Fruit fly (Drosophila melanogaster) whole organism, embryonic: Measurements from ENCODE around the gene CG14227.

Experiments
- Antp ChIP-seq: fragments of 200-800 bp; sonication (Bioruptor generic); optimal IDR thresholded peaks from 3 replicates; lab custom pipeline; 2016; ENCODE audit warnings: missing biosample characterization, missing genetic modification characterization
- Atf-2 ChIP-seq: fragments of 200-800 bp; sonication (Bioruptor generic); optimal IDR thresholded peaks from 2 replicates; lab custom pipeline; 2016; ENCODE audit warnings: missing biosample characterization, missing genetic modification characterization
- BEAF-32 ChIP-seq: fragments of 200-800 bp; sonication (Bioruptor generic); optimal IDR thresholded peaks from 3 replicates; lab custom pipeline; 2017; ENCODE audit warnings: missing biosample characterization, missing genetic modification characterization, mild to moderate bottlenecking, moderate library complexity, missing genetic modification reagents
- CG11398 ChIP-seq: fragments of 200-800 bp; sonication (Bioruptor generic); optimal IDR thresholded peaks from 2 replicates; lab custom pipeline; 2016; ENCODE audit warnings: missing biosample characterization, missing genetic modification characterization
- CG12769 ChIP-seq: fragments of 200-800 bp; sonication (Bioruptor generic); optimal IDR thresholded peaks from 2 replicates; lab custom pipeline; 2019; ENCODE audit warnings: missing biosample characterization, mild to moderate bottlenecking, missing genetic modification characterization, moderate library complexity
- CG13296 ChIP-seq: fragments of 200-800 bp; sonication (Bioruptor generic); optimal IDR thresholded peaks from 3 replicates; lab custom pipeline; 2018; ENCODE audit warnings: missing biosample characterization, mild to moderate bottlenecking, missing genetic modification characterization
- CG14050 ChIP-seq: fragments of 200-800 bp; sonication (Bioruptor generic); IDR thresholded peaks from 3 replicates; pipeline ENCODE4 v1.3.6; 2022; ENCODE audit warnings: missing biosample characterization, missing genetic modification characterization
- CG17385 ChIP-seq: fragments of 200-800 bp; sonication (Bioruptor generic); optimal IDR thresholded peaks from 3 replicates; lab custom pipeline; 2018; ENCODE audit warnings: missing biosample characterization, mild to moderate bottlenecking, missing genetic modification characterization
- CG17912 ChIP-seq: fragments of 200-800 bp; sonication (Bioruptor generic); optimal IDR thresholded peaks from 2 replicates; lab custom pipeline; 2018; ENCODE audit warnings: missing biosample characterization, mild to moderate bottlenecking, missing genetic modification characterization
- CG18011 ChIP-seq: fragments of 200-800 bp; sonication (Bioruptor generic); optimal IDR thresholded peaks from 2 replicates; lab custom pipeline; 2017; ENCODE audit warnings: missing biosample characterization, missing genetic modification characterization, mild to moderate bottlenecking, moderate library complexity, missing genotype
- CG2120 ChIP-seq: fragments of 200-800 bp; sonication (Bioruptor generic); optimal IDR thresholded peaks from 3 replicates; lab custom pipeline; 2016; ENCODE audit warnings: missing biosample characterization, missing genetic modification characterization
- CG2712 ChIP-seq: fragments of 200-800 bp; optimal IDR thresholded peaks from 3 replicates; lab custom pipeline; 2019; ENCODE audit warnings: missing biosample characterization, mild to moderate bottlenecking, missing genetic modification characterization, moderate library complexity
- CG33213 ChIP-seq: fragments of 200-800 bp; sonication (Bioruptor generic); optimal IDR thresholded peaks from 3 replicates; lab custom pipeline; 2016; ENCODE audit warnings: missing biosample characterization, missing genetic modification characterization
- CG42726 ChIP-seq: fragments of 200-800 bp; sonication (Bioruptor generic); IDR thresholded peaks from 2 replicates; pipeline ENCODE4 v1.3.6; 2022; ENCODE audit warnings: missing biosample characterization, missing genetic modification characterization; ENCODE audit not compliant: partially characterized antibody
- CG4328 ChIP-seq: fragments of 200-800 bp; sonication (Bioruptor generic); optimal IDR thresholded peaks from 3 replicates; lab custom pipeline; 2017; ENCODE audit warnings: missing biosample characterization, missing genetic modification reagents, missing genetic modification characterization
- CG4404 ChIP-seq: fragments of 200-800 bp; sonication (Bioruptor generic); IDR thresholded peaks from 2 replicates; pipeline ENCODE4 v1.3.6; 2022; ENCODE audit warnings: missing biosample characterization, missing genetic modification characterization
- CG6854 ChIP-seq: fragments of 200-800 bp; sonication (Bioruptor generic); optimal IDR thresholded peaks from 3 replicates; lab custom pipeline; 2017; ENCODE audit warnings: missing biosample characterization, mild to moderate bottlenecking, missing genetic modification characterization
- CG9215 ChIP-seq: fragments of 200-800 bp; sonication (Bioruptor generic); IDR thresholded peaks from 2 replicates; pipeline ENCODE4 v1.3.6; 2022; ENCODE audit warnings: missing biosample characterization, missing genetic modification characterization
- Chrac-16 ChIP-seq: fragments of 200-800 bp; sonication (Bioruptor generic); optimal IDR thresholded peaks from 3 replicates; lab custom pipeline; 2016; ENCODE audit warnings: missing biosample characterization, missing genetic modification characterization
- Dbx ChIP-seq: fragments of 200-800 bp; sonication (Bioruptor generic); IDR thresholded peaks from 3 replicates; pipeline ENCODE4 v1.3.6; 2022; ENCODE audit warnings: missing biosample characterization, missing genetic modification characterization
- Dfd ChIP-seq, 2 experiments: fragments of >200 bp; optimal IDR thresholded peaks; 2 replicates each; lab custom pipeline; 2017; ENCODE audit warnings: missing biosample characterization in 2 of 2, missing genetic modification characterization in 2 of 2
- Dip2 ChIP-seq: fragments of 200-800 bp; sonication (Bioruptor generic); IDR thresholded peaks from 2 replicates; pipeline ENCODE4 v1.3.6; 2022; ENCODE audit warnings: missing biosample characterization, missing genetic modification characterization
- Dip3 ChIP-seq: fragments of 200-800 bp; sonication (Bioruptor generic); optimal IDR thresholded peaks from 3 replicates; lab custom pipeline; 2016; ENCODE audit warnings: missing biosample characterization, missing genetic modification characterization
- E2f1 ChIP-seq: fragments of 200-800 bp; sonication (Bioruptor generic); IDR thresholded peaks from 2 replicates; pipeline ENCODE4 v1.3.6; 2022; ENCODE audit warnings: missing biosample characterization, missing genetic modification characterization
- E2f2 ChIP-seq: fragments of 200-800 bp; sonication (Bioruptor generic); IDR thresholded peaks from 2 replicates; pipeline ENCODE4 v1.3.6; 2022; ENCODE audit warnings: missing biosample characterization, missing genetic modification characterization
- Gsc ChIP-seq: fragments of 200-800 bp; sonication (Bioruptor generic); IDR thresholded peaks from 2 replicates; pipeline ENCODE4 v1.3.6; 2022; ENCODE audit warnings: missing biosample characterization, missing genetic modification characterization
- Hmx ChIP-seq: fragments of 200-800 bp; sonication (Bioruptor generic); optimal IDR thresholded peaks from 2 replicates; lab custom pipeline; 2016; ENCODE audit warnings: missing biosample characterization, missing genetic modification characterization
- Mad ChIP-seq: fragments of 200-800 bp; sonication (Bioruptor generic); optimal IDR thresholded peaks from 2 replicates; lab custom pipeline; 2016; ENCODE audit warnings: missing biosample characterization, missing genetic modification characterization
- Myb ChIP-seq: fragments of 200-800 bp; sonication (Bioruptor generic); optimal IDR thresholded peaks from 2 replicates; lab custom pipeline; 2016; ENCODE audit warnings: missing biosample characterization, missing genetic modification characterization
- Sox102F ChIP-seq: fragments of 200-800 bp; sonication (Bioruptor generic); optimal IDR thresholded peaks from 2 replicates; lab custom pipeline; 2018; ENCODE audit warnings: missing biosample characterization, mild to moderate bottlenecking, missing genetic modification characterization, moderate library complexity
- Spps ChIP-seq: fragments of 200-800 bp; sonication (Bioruptor generic); optimal IDR thresholded peaks from 2 replicates; lab custom pipeline; 2018; ENCODE audit warnings: missing biosample characterization, mild to moderate bottlenecking, missing genetic modification characterization
- Sry-β ChIP-seq: fragments of 200-800 bp; sonication (Bioruptor generic); optimal IDR thresholded peaks from 2 replicates; lab custom pipeline; 2018; ENCODE audit warnings: missing biosample characterization, mild to moderate bottlenecking, missing genetic modification characterization, moderate library complexity
- Stat92E ChIP-seq, 3 experiments: fragments of >200 bp in 2 of 3; fragments of 200-800 bp in 1 of 3; sonication (Bioruptor generic) in 1 of 3; optimal IDR thresholded peaks; 2 replicates each; lab custom pipeline; 2017 to 2019; ENCODE audit warnings: missing biosample characterization in 3 of 3, missing genetic modification characterization in 3 of 3, mild to moderate bottlenecking in 1 of 3, moderate library complexity in 1 of 3
- Usf ChIP-seq: fragments of 200-800 bp; sonication (Bioruptor generic); optimal IDR thresholded peaks from 2 replicates; lab custom pipeline; 2017; ENCODE audit warnings: missing genotype, missing biosample characterization, missing genetic modification characterization
- Xrp1 ChIP-seq: fragments of 200-800 bp; sonication (Bioruptor generic); IDR thresholded peaks from 2 replicates; pipeline ENCODE4 v1.3.6; 2022; ENCODE audit warnings: missing biosample characterization, missing genetic modification characterization
- br ChIP-seq: fragments of >200 bp; optimal IDR thresholded peaks from 2 replicates; lab custom pipeline; 2017
- disco-r ChIP-seq: fragments of 200-800 bp; sonication (Bioruptor generic); optimal IDR thresholded peaks from 2 replicates; lab custom pipeline; 2016; ENCODE audit warnings: missing biosample characterization, missing genetic modification characterization
- dm ChIP-seq: fragments of 200-800 bp; sonication (Bioruptor generic); optimal IDR thresholded peaks from 3 replicates; lab custom pipeline; 2016; ENCODE audit warnings: missing biosample characterization, missing genetic modification characterization
- esg ChIP-seq: fragments of 200-800 bp; sonication (Bioruptor generic); conservative IDR thresholded peaks from 2 replicates; pipeline ENCODE4 v1.3.6; 2022; ENCODE audit warnings: missing biosample characterization, missing genetic modification characterization
- gcm ChIP-seq: fragments of 200-800 bp; sonication (Bioruptor generic); optimal IDR thresholded peaks from 2 replicates; lab custom pipeline; 2019; ENCODE audit warnings: missing biosample characterization, mild to moderate bottlenecking, missing genetic modification characterization, moderate library complexity
- gsb ChIP-seq: fragments of 200-800 bp; sonication (Bioruptor generic); IDR thresholded peaks from 2 replicates; pipeline ENCODE4 v1.3.6; 2022; ENCODE audit warnings: missing biosample characterization, missing genetic modification characterization
- jigr1 ChIP-seq: fragments of 200-800 bp; sonication (Bioruptor generic); IDR thresholded peaks from 3 replicates; pipeline ENCODE4 v1.3.6; 2022; ENCODE audit warnings: missing biosample characterization, missing genetic modification characterization
- kay ChIP-seq: fragments of 200-800 bp; sonication (Bioruptor generic); optimal IDR thresholded peaks from 2 replicates; lab custom pipeline; 2016; ENCODE audit warnings: missing biosample characterization, missing genetic modification characterization
- lilli ChIP-seq: fragments of 200-800 bp; sonication (Bioruptor generic); optimal IDR thresholded peaks from 3 replicates; lab custom pipeline; 2016; ENCODE audit warnings: missing biosample characterization, missing genetic modification characterization
- luna ChIP-seq: fragments of 200-800 bp; sonication (Bioruptor generic); optimal IDR thresholded peaks from 2 replicates; lab custom pipeline; 2016; ENCODE audit warnings: missing biosample characterization, missing genetic modification characterization
- phol ChIP-seq: fragments of 200-800 bp; sonication (Bioruptor generic); optimal IDR thresholded peaks from 3 replicates; lab custom pipeline; 2018; ENCODE audit warnings: missing biosample characterization, mild to moderate bottlenecking, missing genetic modification characterization, moderate library complexity
- repo ChIP-seq: fragments of 200-800 bp; sonication (Bioruptor generic); optimal IDR thresholded peaks from 2 replicates; lab custom pipeline; 2016; ENCODE audit warnings: missing biosample characterization, missing genetic modification characterization
- scrt ChIP-seq: fragments of 200-800 bp; sonication (Bioruptor generic); optimal IDR thresholded peaks from 2 replicates; lab custom pipeline; 2018; ENCODE audit warnings: missing biosample characterization, mild to moderate bottlenecking, missing genetic modification characterization, moderate library complexity
- seq ChIP-seq: fragments of 200-800 bp; sonication (Bioruptor generic); IDR thresholded peaks from 2 replicates; pipeline ENCODE4 v1.3.6; 2022; ENCODE audit warnings: missing biosample characterization, missing genetic modification characterization
- stwl ChIP-seq: fragments of 200-800 bp; sonication (Bioruptor generic); optimal IDR thresholded peaks from 3 replicates; lab custom pipeline; 2018; ENCODE audit warnings: missing biosample characterization, mild to moderate bottlenecking, missing genetic modification characterization, moderate library complexity
- tin ChIP-seq: fragments of 200-800 bp; sonication (Bioruptor generic); optimal IDR thresholded peaks from 3 replicates; lab custom pipeline; 2016; ENCODE audit warnings: missing biosample characterization, missing genetic modification characterization
- wor ChIP-seq: fragments of 200-800 bp; sonication (Bioruptor generic); IDR thresholded peaks from 2 replicates; pipeline ENCODE4 v1.3.6; 2022; ENCODE audit warnings: missing biosample characterization, missing genetic modification characterization
- zen2 ChIP-seq: fragments of 200-800 bp; sonication (Bioruptor generic); IDR thresholded peaks from 3 replicates; pipeline ENCODE4 v1.3.6; 2022; ENCODE audit warnings: missing biosample characterization, missing genetic modification characterization; ENCODE audit not compliant: partially characterized antibody

Gene CG14227

DNA sequence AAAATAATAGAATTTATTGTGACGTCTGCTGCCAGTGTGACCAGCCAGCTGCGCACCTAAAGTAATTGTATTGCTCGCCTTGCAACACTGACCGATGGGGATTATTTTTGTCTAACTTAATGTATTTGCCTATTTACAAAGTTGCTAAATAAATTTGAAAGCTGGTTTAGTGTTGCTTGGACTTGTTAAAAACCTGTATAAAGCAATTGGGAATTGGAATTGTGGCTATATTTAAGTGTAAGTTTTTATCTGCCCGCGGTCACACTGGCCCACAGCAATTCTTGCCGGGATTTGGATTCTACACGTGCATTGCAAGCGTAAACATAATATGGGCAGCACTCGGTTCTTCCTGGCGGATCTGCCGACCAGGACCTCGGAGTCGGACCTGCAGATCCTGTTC is 15.3 kb upstream of the CG14227 start, which contains the start of the genes CG14230 and CG14232:
CG14230 (plus strand) TSS at position 94 of the 400 bp plus-strand sequence.
CG14232 (minus strand) TSS at position 177 of the 400 bp plus-strand sequence.
- TF ChIP-seq E2f2 (GFP tag; lab: Robert Waterston, UW) = peak; percentile 51
- no peak for TF ChIP-seq Mad (GFP tag; lab: Kevin White, UChicago)
- TF ChIP-seq jigr1 (GFP tag; lab: Robert Waterston, UW) = no peak
- TF ChIP-seq seq (GFP tag; lab: Robert Waterston, UW) = no peak
- no peak for TF ChIP-seq Dfd (GFP tag; optimal IDR thresholded peaks at IDR 0.05; lab: Kevin White, UChicago)
- TF ChIP-seq CG12769 (tag; lab: Kevin White, UChicago) = no peak
- no peak for TF ChIP-seq br
- peak; percentile 24 for TF ChIP-seq phol (tag; lab: Kevin White, UChicago)
- peak; percentile 22 for TF ChIP-seq Myb (GFP tag; lab: Kevin White, UChicago)
- no peak for TF ChIP-seq gsb (GFP tag; lab: Robert Waterston, UW)
- peak; percentile 16 for TF ChIP-seq CG33213 (GFP tag; lab: Kevin White, UChicago)
- no peak for TF ChIP-seq zen2
- no peak for TF ChIP-seq CG4328
- TF ChIP-seq CG6854 (GFP tag; lab: Kevin White, UChicago) = no peak
- TF ChIP-seq CG4404 (GFP tag; lab: Robert Waterston, UW) = no peak
- TF ChIP-seq disco-r (GFP tag; lab: Kevin White, UChicago) = no peak
- no peak for TF ChIP-seq Hmx (GFP tag; lab: Kevin White, UChicago)
- no peak for TF ChIP-seq Gsc (GFP tag; lab: Robert Waterston, UW)
- no peak for TF ChIP-seq CG18011 (GFP tag; lab: Kevin White, UChicago)
- no peak for TF ChIP-seq CG17385 (GFP tag; lab: Kevin White, UChicago)
- TF ChIP-seq esg (GFP tag; lab: Robert Waterston, UW) = no peak
- TF ChIP-seq Dip3 (GFP tag; lab: Kevin White, UChicago) = no peak
- TF ChIP-seq Sry-β (GFP tag; lab: Kevin White, UChicago) = no peak
- no peak for TF ChIP-seq Chrac-16
- TF ChIP-seq gcm = no peak
- TF ChIP-seq CG9215 (GFP tag; lab: Robert Waterston, UW) = no peak
- TF ChIP-seq Dip2 (GFP tag; lab: Robert Waterston, UW) = no peak
- TF ChIP-seq Spps (tag; lab: Kevin White, UChicago) = no peak
- TF ChIP-seq CG11398 = no peak
- no peak for TF ChIP-seq CG42726
- no peak for TF ChIP-seq CG17912 (GFP tag; lab: Kevin White, UChicago)
- no peak for TF ChIP-seq luna (GFP tag; lab: Kevin White, UChicago)
- TF ChIP-seq E2f1 (GFP tag; lab: Robert Waterston, UW) = no peak
- no peak for TF ChIP-seq wor (GFP tag; lab: Robert Waterston, UW)
- no peak for TF ChIP-seq CG2712 (tag; lab: Kevin White, UChicago)
- no peak for TF ChIP-seq Atf-2 (GFP tag; lab: Kevin White, UChicago)
- no peak for TF ChIP-seq Stat92E (GFP tag; optimal IDR thresholded peaks at IDR 0.05; lab: Kevin White, UChicago)
- TF ChIP-seq dm (GFP tag; lab: Kevin White, UChicago) = peak; percentile 84
- TF ChIP-seq scrt (GFP tag; lab: Kevin White, UChicago) = no peak
- TF ChIP-seq CG13296 (GFP tag; lab: Kevin White, UChicago) = no peak
- peak; percentile 89 for TF ChIP-seq stwl (tag; lab: Kevin White, UChicago)
- peak; percentile 42 for TF ChIP-seq BEAF-32 (GFP tag; lab: Kevin White, UChicago)
- TF ChIP-seq Antp (GFP tag; lab: Kevin White, UChicago) = no peak
- TF ChIP-seq Usf (GFP tag; lab: Kevin White, UChicago) = no peak
- TF ChIP-seq kay (GFP tag; lab: Kevin White, UChicago) = no peak
- no peak for TF ChIP-seq CG14050 (GFP tag; lab: Robert Waterston, UW)
- no peak for TF ChIP-seq Sox102F (GFP tag; lab: Kevin White, UChicago)
- no peak for TF ChIP-seq tin (GFP tag; lab: Kevin White, UChicago)
- no peak for TF ChIP-seq lilli
- no peak for TF ChIP-seq Xrp1 (GFP tag; lab: Robert Waterston, UW)
- no peak for TF ChIP-seq repo
- TF ChIP-seq CG2120 (GFP tag; lab: Kevin White, UChicago) = peak; percentile 42
- TF ChIP-seq Dbx = no peak
